Worm (Caenorhabditis elegans) whole organism, young adult: ENCODE data around the gene T20D3.14.

ENCODE experiments used
- B0261.1 ChIP-seq: sonication (generic microtip); optimal IDR thresholded peaks from 2 replicates; lab custom pipeline; 2016; ENCODE audit warnings: mild to moderate bottlenecking, missing genetic modification characterization, moderate library complexity, missing compliant biosample characterization
- B0336.3 ChIP-seq: fragments of 200-800 bp; sonication (Bioruptor generic); IDR thresholded peaks from 2 replicates; pipeline ENCODE4 v1.3.6; 2022; ENCODE audit warnings: missing genetic modification characterization, missing compliant biosample characterization
- C17E4.6 ChIP-seq: fragments of 200-800 bp; sonication (Bioruptor generic); IDR thresholded peaks from 2 replicates; pipeline ENCODE4 v1.3.6; 2022; ENCODE audit warnings: missing genetic modification reagents, missing genetic modification characterization, missing compliant biosample characterization
- D2030.7 ChIP-seq: fragments of 200-800 bp; sonication (Bioruptor generic); IDR thresholded peaks from 2 replicates; pipeline ENCODE4 v1.3.6; 2022; ENCODE audit warnings: missing genetic modification reagents, missing genetic modification characterization, missing compliant biosample characterization
- F23B12.7 ChIP-seq: sonication (generic microtip); optimal IDR thresholded peaks from 2 replicates; lab custom pipeline; 2017; ENCODE audit warnings: missing genetic modification characterization, mild to moderate bottlenecking, missing compliant biosample characterization, antibody characterized with exemption, moderate library complexity; ENCODE audit not compliant: insufficient read depth
- F37B4.10 ChIP-seq: fragments of 200-800 bp; sonication (Bioruptor generic); IDR thresholded peaks from 2 replicates; pipeline ENCODE4 v1.3.6; 2022; ENCODE audit warnings: missing genetic modification characterization, missing compliant biosample characterization
- F39B2.1 ChIP-seq: fragments of 200-800 bp; sonication (Bioruptor generic); IDR thresholded peaks from 2 replicates; pipeline ENCODE4 v1.3.6; 2022; ENCODE audit warnings: missing genetic modification reagents, missing genetic modification characterization, missing compliant biosample characterization
- F52B5.7 ChIP-seq: sonication (generic microtip); optimal IDR thresholded peaks from 2 replicates; lab custom pipeline; 2016; ENCODE audit warnings: mild to moderate bottlenecking, missing genetic modification characterization, missing compliant biosample characterization
- F57C9.4 ChIP-seq: sonication (generic microtip); optimal IDR thresholded peaks from 2 replicates; lab custom pipeline; 2017; ENCODE audit warnings: mild to moderate bottlenecking, missing genetic modification characterization, missing compliant biosample characterization
- K12H6.12 ChIP-seq: fragments of 200-800 bp; sonication (Bioruptor generic); optimal IDR thresholded peaks from 2 replicates; lab custom pipeline; 2018; ENCODE audit warnings: mild to moderate bottlenecking, missing genetic modification characterization, missing compliant biosample characterization
- T07F8.4 ChIP-seq: sonication (generic microtip); optimal IDR thresholded peaks from 2 replicates; lab custom pipeline; 2016; ENCODE audit warnings: mild to moderate bottlenecking, missing genetic modification characterization, moderate library complexity, missing compliant biosample characterization
- T26A5.8 ChIP-seq: sonication (generic microtip); optimal IDR thresholded peaks from 2 replicates; lab custom pipeline; 2016; ENCODE audit warnings: missing genetic modification characterization, missing compliant biosample characterization
- Y67H2A.10 ChIP-seq: fragments of 200-800 bp; sonication (Bioruptor generic); conservative IDR thresholded peaks from 2 replicates; pipeline ENCODE4 v1.3.6; 2022; ENCODE audit warnings: missing genetic modification reagents, missing genetic modification characterization, missing compliant biosample characterization
- ZK185.1 ChIP-seq: sonication (generic microtip); optimal IDR thresholded peaks from 2 replicates; lab custom pipeline; 2016; ENCODE audit warnings: mild to moderate bottlenecking, missing genetic modification characterization, missing compliant biosample characterization; ENCODE audit not compliant: poor library complexity, severe bottlenecking
- ama-1 ChIP-seq, 3 experiments: fragments of 150-350 bp in 1 of 3; sonication (generic microtip) in 2 of 3; optimal IDR thresholded peaks; 2 replicates each; lab custom pipeline; 2014 to 2018; ENCODE audit warnings: missing biosample characterization in 2 of 3, missing genetic modification characterization in 2 of 3, missing genetic modification reagents in 2 of 3
- aptf-3 ChIP-seq: fragments of 200-800 bp; sonication (Bioruptor generic); IDR thresholded peaks from 2 replicates; pipeline ENCODE4 v1.3.6; 2022; ENCODE audit warnings: missing genetic modification characterization, missing compliant biosample characterization
- atf-7 ChIP-seq: sonication (generic microtip); optimal IDR thresholded peaks from 2 replicates; lab custom pipeline; 2017; ENCODE audit warnings: mild to moderate bottlenecking, missing genetic modification characterization, missing compliant biosample characterization
- athp-1 ChIP-seq: sonication (generic microtip); optimal IDR thresholded peaks from 2 replicates; lab custom pipeline; 2017; ENCODE audit warnings: mild to moderate bottlenecking, missing genetic modification characterization, missing compliant biosample characterization
- bed-2 ChIP-seq: fragments of 200-800 bp; sonication (Bioruptor generic); IDR thresholded peaks from 2 replicates; pipeline ENCODE4 v1.3.6; 2022; ENCODE audit warnings: missing genetic modification reagents, missing genetic modification characterization, missing compliant biosample characterization
- ccch-3 ChIP-seq: fragments of 200-800 bp; sonication (Bioruptor generic); optimal IDR thresholded peaks from 2 replicates; lab custom pipeline; 2018; ENCODE audit warnings: mild to moderate bottlenecking, missing genetic modification characterization, missing compliant biosample characterization
- cebp-1 ChIP-seq, 2 experiments: fragments of 200-800 bp in 1 of 2; sonication (Bioruptor generic) in 1 of 2; sonication (generic microtip) in 1 of 2; IDR thresholded peaks in 1 of 2; optimal IDR thresholded peaks in 1 of 2; 2 replicates each; pipeline versions ENCODE4 v1.3.6 to Lab custom; 2017 to 2022; ENCODE audit warnings: missing compliant biosample characterization in 2 of 2, missing genetic modification characterization in 2 of 2, mild to moderate bottlenecking in 1 of 2, missing genetic modification reagents in 1 of 2, moderate library complexity in 1 of 2
- ceh-40 ChIP-seq: fragments of 200-800 bp; sonication (Bioruptor generic); IDR thresholded peaks from 2 replicates; pipeline ENCODE4 v1.3.6; 2022; ENCODE audit warnings: missing genetic modification characterization, missing compliant biosample characterization
- ceh-79 ChIP-seq: sonication (generic microtip); optimal IDR thresholded peaks from 2 replicates; lab custom pipeline; 2017; ENCODE audit warnings: mild to moderate bottlenecking, missing genetic modification characterization, missing compliant biosample characterization
- ceh-91 ChIP-seq: fragments of 200-800 bp; sonication (Bioruptor generic); IDR thresholded peaks from 2 replicates; pipeline ENCODE4 v1.3.6; 2022; ENCODE audit warnings: missing genetic modification reagents, missing genetic modification characterization, missing compliant biosample characterization
- dpff-1 ChIP-seq: sonication (generic microtip); optimal IDR thresholded peaks from 2 replicates; lab custom pipeline; 2017; ENCODE audit warnings: mild to moderate bottlenecking, missing genetic modification characterization, missing compliant biosample characterization
- dpl-1 ChIP-seq: fragments of 150-350 bp; optimal IDR thresholded peaks from 2 replicates; lab custom pipeline; 2014; ENCODE audit warnings: missing biosample characterization, missing genetic modification reagents, missing genetic modification characterization
- egrh-3 ChIP-seq: fragments of 200-800 bp; sonication (Bioruptor generic); IDR thresholded peaks from 2 replicates; pipeline ENCODE4 v1.3.6; 2022; ENCODE audit warnings: missing genetic modification reagents, missing genetic modification characterization, missing compliant biosample characterization
- him-1 ChIP-seq: sonication (generic microtip); optimal IDR thresholded peaks from 2 replicates; lab custom pipeline; 2016; ENCODE audit warnings: missing genotype, missing genetic modification reagents, missing genetic modification characterization, missing compliant biosample characterization
- hlh-12 ChIP-seq: sonication (generic microtip); optimal IDR thresholded peaks from 2 replicates; lab custom pipeline; 2016; ENCODE audit warnings: missing genetic modification characterization, missing compliant biosample characterization
- hlh-26 ChIP-seq: fragments of 200-800 bp; sonication (Bioruptor generic); conservative IDR thresholded peaks from 2 replicates; pipeline ENCODE4 v1.3.6; 2022; ENCODE audit warnings: missing genetic modification reagents, missing genetic modification characterization, missing compliant biosample characterization
- hmg-1.2 ChIP-seq: fragments of 200-800 bp; sonication (Bioruptor generic); IDR thresholded peaks from 2 replicates; pipeline ENCODE4 v1.3.6; 2022; ENCODE audit warnings: missing genetic modification reagents, missing genetic modification characterization, missing compliant biosample characterization
- hmg-20 ChIP-seq: fragments of 200-800 bp; sonication (Bioruptor generic); IDR thresholded peaks from 2 replicates; pipeline ENCODE4 v1.3.6; 2022; ENCODE audit warnings: missing genetic modification reagents, missing genetic modification characterization, missing compliant biosample characterization
- hrde-1 ChIP-seq: sonication (generic microtip); optimal IDR thresholded peaks from 2 replicates; lab custom pipeline; 2016; ENCODE audit warnings: missing genetic modification characterization, mild to moderate bottlenecking, missing compliant biosample characterization, moderate library complexity, missing genotype, missing genetic modification reagents, borderline replicate concordance
- let-526 ChIP-seq: fragments of 200-800 bp; sonication (Bioruptor generic); IDR thresholded peaks from 2 replicates; pipeline ENCODE4 v1.3.6; 2022; ENCODE audit warnings: missing genetic modification reagents, missing genetic modification characterization, missing compliant biosample characterization
- let-607 ChIP-seq, 2 experiments: fragments of 200-800 bp in 1 of 2; sonication (Bioruptor generic) in 1 of 2; sonication (generic microtip) in 1 of 2; optimal IDR thresholded peaks; 2 replicates each; lab custom pipeline; 2016 to 2018; ENCODE audit warnings: mild to moderate bottlenecking in 2 of 2, missing compliant biosample characterization in 2 of 2, missing genetic modification characterization in 2 of 2, moderate library complexity in 2 of 2, missing genotype in 1 of 2
- lir-1 ChIP-seq: fragments of 200-800 bp; sonication (Bioruptor generic); conservative IDR thresholded peaks from 2 replicates; pipeline ENCODE4 v1.3.6; 2022; ENCODE audit warnings: missing genetic modification reagents, missing genetic modification characterization, missing compliant biosample characterization
- lsy-27 ChIP-seq: sonication (generic microtip); optimal IDR thresholded peaks from 2 replicates; lab custom pipeline; 2017; ENCODE audit warnings: missing genetic modification characterization, mild to moderate bottlenecking, missing compliant biosample characterization, antibody characterized with exemption, missing genotype, borderline replicate concordance; ENCODE audit not compliant: insufficient read depth
- madf-10 ChIP-seq: sonication (generic microtip); optimal IDR thresholded peaks from 2 replicates; lab custom pipeline; 2016; ENCODE audit warnings: mild to moderate bottlenecking, missing genetic modification characterization, missing compliant biosample characterization
- madf-8 ChIP-seq: fragments of 200-800 bp; sonication (Bioruptor generic); conservative IDR thresholded peaks from 2 replicates; pipeline ENCODE4 v1.3.6; 2022; ENCODE audit warnings: missing genetic modification reagents, missing genetic modification characterization, missing compliant biosample characterization
- mel-28 ChIP-seq: sonication (generic microtip); optimal IDR thresholded peaks from 2 replicates; lab custom pipeline; 2016; ENCODE audit warnings: borderline replicate concordance, mild to moderate bottlenecking, missing genetic modification characterization, missing compliant biosample characterization
- nfya-1 ChIP-seq: sonication (generic microtip); optimal IDR thresholded peaks from 2 replicates; lab custom pipeline; 2017; ENCODE audit warnings: antibody characterized with exemption, missing compliant biosample characterization, missing genetic modification characterization, borderline replicate concordance; ENCODE audit not compliant: insufficient read depth
- nfya-2 ChIP-seq: fragments of 200-800 bp; sonication (Bioruptor generic); IDR thresholded peaks from 2 replicates; pipeline ENCODE4 v1.3.6; 2022; ENCODE audit warnings: missing genetic modification reagents, missing genetic modification characterization, missing compliant biosample characterization
- nhr-90 ChIP-seq: sonication (generic microtip); optimal IDR thresholded peaks from 2 replicates; lab custom pipeline; 2016; ENCODE audit warnings: missing genotype, mild to moderate bottlenecking, missing genetic modification characterization, missing compliant biosample characterization
- repo-1 ChIP-seq: sonication (generic microtip); optimal IDR thresholded peaks from 2 replicates; lab custom pipeline; 2017; ENCODE audit warnings: mild to moderate bottlenecking, missing genetic modification characterization, missing compliant biosample characterization
- sea-2 ChIP-seq: fragments of 200-800 bp; sonication (Bioruptor generic); IDR thresholded peaks from 2 replicates; pipeline ENCODE4 v1.3.6; 2022; ENCODE audit warnings: missing genetic modification characterization, missing compliant biosample characterization
- snpc-1.1 ChIP-seq: sonication (generic microtip); optimal IDR thresholded peaks from 2 replicates; lab custom pipeline; 2017; ENCODE audit warnings: missing genetic modification characterization, mild to moderate bottlenecking, missing compliant biosample characterization, antibody characterized with exemption, moderate library complexity, missing genotype, missing genetic modification reagents; ENCODE audit not compliant: insufficient read depth
- sptf-2 ChIP-seq: fragments of 200-800 bp; sonication (Bioruptor generic); optimal IDR thresholded peaks from 2 replicates; lab custom pipeline; 2018; ENCODE audit warnings: mild to moderate bottlenecking, missing genetic modification characterization, missing compliant biosample characterization
- zim-3 ChIP-seq: sonication (generic microtip); optimal IDR thresholded peaks from 2 replicates; lab custom pipeline; 2017; ENCODE audit warnings: mild to moderate bottlenecking, missing genetic modification characterization, moderate library complexity, missing compliant biosample characterization

The T20D3.14 gene

ce11 chrIV:9320023-9320422 is 15.7 kb downstream of the T20D3.14 start:
- TF ChIP-seq bed-2 (GFP tag; lab: Robert Waterston, UW) = no peak
- no peak for TF ChIP-seq hlh-12
- no peak for TF ChIP-seq F23B12.7 (tag; lab: Kevin White, UChicago)
- peak in 1 of 2 experiments; percentile 13 for TF ChIP-seq let-607 (tag; optimal IDR thresholded peaks at IDR 0.05; lab: Kevin White, UChicago)
- TF ChIP-seq snpc-1.1 = peak; percentile 64
- TF ChIP-seq mel-28 (tag; lab: Kevin White, UChicago) = no peak
- no peak for TF ChIP-seq dpff-1 (tag; lab: Kevin White, UChicago)
- peak; percentile 48 for TF ChIP-seq him-1 (tag; lab: Kevin White, UChicago)
- no peak for TF ChIP-seq aptf-3
- no peak for TF ChIP-seq ccch-3
- TF ChIP-seq K12H6.12 (tag; lab: Kevin White, UChicago) = no peak
- no peak for TF ChIP-seq ceh-91 (GFP tag; lab: Robert Waterston, UW)
- no peak for TF ChIP-seq zim-3 (tag; lab: Kevin White, UChicago)
- TF ChIP-seq nhr-90 (tag; lab: Kevin White, UChicago) = no peak
- TF ChIP-seq ZK185.1 = no peak
- no peak for TF ChIP-seq madf-10
- TF ChIP-seq nfya-2 (GFP tag; lab: Robert Waterston, UW) = no peak
- TF ChIP-seq T26A5.8 (tag; lab: Kevin White, UChicago) = no peak
- no peak for TF ChIP-seq Y67H2A.10 (GFP tag; lab: Robert Waterston, UW)
- TF ChIP-seq F57C9.4 (tag; lab: Kevin White, UChicago) = no peak
- TF ChIP-seq B0336.3 (GFP tag; lab: Robert Waterston, UW) = peak; percentile 36; the same call in 1 of the 2 replicates
- no peak for TF ChIP-seq dpl-1 (GFP tag; lab: Kevin White, UChicago)
- TF ChIP-seq ceh-40 = no peak
- no peak for TF ChIP-seq cebp-1 (GFP tag; IDR thresholded peaks at IDR 0.05; lab: Robert Waterston, UW)
- TF ChIP-seq cebp-1 (tag; optimal IDR thresholded peaks at IDR 0.05; lab: Kevin White, UChicago) = peak; percentile 14
- TF ChIP-seq T07F8.4 = no peak
- no peak for TF ChIP-seq F37B4.10
- no peak for TF ChIP-seq sea-2
- TF ChIP-seq ceh-79 (tag; lab: Kevin White, UChicago) = no peak
- peak; percentile 57; the same call in 1 of the 2 replicates for TF ChIP-seq let-526
- no peak for TF ChIP-seq hmg-20
- TF ChIP-seq hrde-1 (tag; lab: Kevin White, UChicago) = peak; percentile 81
- no peak for TF ChIP-seq B0261.1
- no peak for TF ChIP-seq lir-1 (GFP tag; lab: Robert Waterston, UW)
- no peak for TF ChIP-seq atf-7 (tag; lab: Kevin White, UChicago)
- no peak for TF ChIP-seq hlh-26
- TF ChIP-seq repo-1 = no peak
- no peak for TF ChIP-seq D2030.7
- TF ChIP-seq C17E4.6 (GFP tag; lab: Robert Waterston, UW) = no peak
- TF ChIP-seq F39B2.1 (GFP tag; lab: Robert Waterston, UW) = no peak
- no peak for TF ChIP-seq madf-8 (GFP tag; lab: Robert Waterston, UW)
- TF ChIP-seq athp-1 = no peak
- no peak for TF ChIP-seq sptf-2 (GFP tag; lab: Kevin White, UChicago)
- TF ChIP-seq ama-1 (optimal IDR thresholded peaks at IDR 0.05; lab: Kevin White, UChicago) = no peak
- TF ChIP-seq ama-1 (GFP tag; optimal IDR thresholded peaks at IDR 0.05; lab: Kevin White, UChicago) = peak in 1 of 2 experiments; percentile 42
- TF ChIP-seq nfya-1 = no peak
- peak; percentile 70 for TF ChIP-seq F52B5.7 (tag; lab: Kevin White, UChicago)
- no peak for TF ChIP-seq lsy-27 (tag; lab: Kevin White, UChicago)
- no peak for TF ChIP-seq egrh-3 (GFP tag; lab: Robert Waterston, UW)
- TF ChIP-seq hmg-1.2 = no peak
